Fruit fly (Drosophila melanogaster): ENCODE results near the gene MagR.

- TF ChIP-seq CG8478 (optimal IDR thresholded peaks at IDR 0.05) (no peak), CTCF (optimal IDR thresholded peaks at IDR 0.05) (no peak)
Observed at dm6 chrX:15745905-15746681, 12.0 kb downstream of the MagR start, which contains the start of the genes CG8944 and CCT6.
